Fruit fly (Drosophila melanogaster) whole organism, embryonic: ENCODE measurements around the gene CG5665.

ENCODE experiments used
- B-H2 ChIP-seq: fragments of 200-800 bp; sonication (Bioruptor generic); optimal IDR thresholded peaks from 2 replicates; lab custom pipeline; 2018; ENCODE audit warnings: missing biosample characterization, mild to moderate bottlenecking, missing genetic modification characterization
- BtbVII ChIP-seq: fragments of 200-800 bp; sonication (Bioruptor generic); optimal IDR thresholded peaks from 3 replicates; lab custom pipeline; 2017; ENCODE audit warnings: missing biosample characterization, mild to moderate bottlenecking, missing genetic modification characterization
- CG10321 ChIP-seq: fragments of 200-800 bp; sonication (Bioruptor generic); IDR thresholded peaks from 2 replicates; pipeline ENCODE4 v1.3.6; 2022; ENCODE audit warnings: missing biosample characterization, missing genetic modification characterization
- CG10431 ChIP-seq: fragments of 200-800 bp; sonication (Bioruptor generic); optimal IDR thresholded peaks from 3 replicates; lab custom pipeline; 2018; ENCODE audit warnings: missing biosample characterization, mild to moderate bottlenecking, missing genetic modification characterization
- CG12155 ChIP-seq: fragments of 200-800 bp; sonication (Bioruptor generic); optimal IDR thresholded peaks from 3 replicates; lab custom pipeline; 2016; ENCODE audit warnings: missing biosample characterization, missing genetic modification characterization
- CG12236 ChIP-seq: fragments of 200-800 bp; sonication (Bioruptor generic); optimal IDR thresholded peaks from 2 replicates; lab custom pipeline; 2016; ENCODE audit warnings: missing biosample characterization, missing genetic modification characterization
- CG17912 ChIP-seq: fragments of 200-800 bp; sonication (Bioruptor generic); optimal IDR thresholded peaks from 2 replicates; lab custom pipeline; 2018; ENCODE audit warnings: missing biosample characterization, mild to moderate bottlenecking, missing genetic modification characterization
- CG1792 ChIP-seq: fragments of 200-800 bp; sonication (Bioruptor generic); optimal IDR thresholded peaks from 2 replicates; lab custom pipeline; 2016; ENCODE audit warnings: missing biosample characterization, missing genetic modification characterization
- CG31441 ChIP-seq: fragments of 200-800 bp; sonication (Bioruptor generic); IDR thresholded peaks from 2 replicates; pipeline ENCODE4 v1.3.6; 2022; ENCODE audit warnings: missing biosample characterization, missing genetic modification characterization
- CG3407 ChIP-seq: fragments of 200-800 bp; sonication (Bioruptor generic); optimal IDR thresholded peaks from 2 replicates; lab custom pipeline; 2018; ENCODE audit warnings: missing biosample characterization, mild to moderate bottlenecking, missing genetic modification characterization
- CG34224 ChIP-seq: fragments of 200-800 bp; sonication (Bioruptor generic); IDR thresholded peaks from 3 replicates; pipeline ENCODE4 v1.3.6; 2022; ENCODE audit warnings: missing biosample characterization, missing genetic modification characterization; ENCODE audit not compliant: partially characterized antibody
- CG42726 ChIP-seq: fragments of 200-800 bp; sonication (Bioruptor generic); IDR thresholded peaks from 2 replicates; pipeline ENCODE4 v1.3.6; 2022; ENCODE audit warnings: missing biosample characterization, missing genetic modification characterization; ENCODE audit not compliant: partially characterized antibody
- CG6254 ChIP-seq: fragments of 200-800 bp; sonication (Bioruptor generic); optimal IDR thresholded peaks from 3 replicates; lab custom pipeline; 2017; ENCODE audit warnings: mild to moderate bottlenecking, missing biosample characterization, missing genetic modification reagents, missing genetic modification characterization
- CG7786 ChIP-seq: fragments of 200-800 bp; sonication (Bioruptor generic); optimal IDR thresholded peaks from 2 replicates; lab custom pipeline; 2016; ENCODE audit warnings: missing biosample characterization, missing genetic modification characterization
- CG7963 ChIP-seq: fragments of 200-800 bp; sonication (Bioruptor generic); IDR thresholded peaks from 3 replicates; pipeline ENCODE4 v1.3.6; 2022; ENCODE audit warnings: missing biosample characterization, missing genetic modification characterization; ENCODE audit not compliant: partially characterized antibody
- CG8281 ChIP-seq: fragments of 200-800 bp; sonication (Bioruptor generic); optimal IDR thresholded peaks from 2 replicates; lab custom pipeline; 2018; ENCODE audit warnings: missing biosample characterization, mild to moderate bottlenecking, missing genetic modification characterization, moderate library complexity
- CG9609 ChIP-seq: fragments of 200-800 bp; sonication (Bioruptor generic); optimal IDR thresholded peaks from 3 replicates; lab custom pipeline; 2016; ENCODE audit warnings: missing biosample characterization, missing genetic modification characterization
- CG9817 ChIP-seq: fragments of 200-800 bp; sonication (Bioruptor generic); optimal IDR thresholded peaks from 2 replicates; lab custom pipeline; 2018; ENCODE audit warnings: missing biosample characterization, mild to moderate bottlenecking, missing genetic modification characterization, moderate library complexity
- HLH3B ChIP-seq: fragments of 200-800 bp; sonication (Bioruptor generic); IDR thresholded peaks from 2 replicates; pipeline ENCODE4 v1.3.6; 2022; ENCODE audit warnings: missing biosample characterization, missing genetic modification characterization
- Hr51 ChIP-seq, 2 experiments: fragments of 200-800 bp; sonication (Bioruptor generic); optimal IDR thresholded peaks; 2 replicates in 1 of 2; 3 replicates in 1 of 2; lab custom pipeline; 2016 to 2018; ENCODE audit warnings: missing biosample characterization in 2 of 2, missing genetic modification characterization in 2 of 2, mild to moderate bottlenecking in 1 of 2, moderate library complexity in 1 of 2
- Lhr ChIP-seq: fragments of 200-800 bp; sonication (Bioruptor generic); optimal IDR thresholded peaks from 3 replicates; lab custom pipeline; 2017; ENCODE audit warnings: mild to moderate bottlenecking, missing biosample characterization, missing genetic modification reagents, missing genetic modification characterization
- Mad ChIP-seq: fragments of 200-800 bp; sonication (Bioruptor generic); optimal IDR thresholded peaks from 2 replicates; lab custom pipeline; 2016; ENCODE audit warnings: missing biosample characterization, missing genetic modification characterization
- Max ChIP-seq: fragments of 200-800 bp; sonication (Bioruptor generic); optimal IDR thresholded peaks from 2 replicates; lab custom pipeline; 2016; ENCODE audit warnings: missing biosample characterization, mild to moderate bottlenecking, missing genetic modification characterization
- Med ChIP-seq: fragments of 200-800 bp; sonication (Bioruptor generic); peaks from one replicate; lab custom pipeline; 2016; ENCODE audit warnings: missing biosample characterization, missing genetic modification characterization, mild to moderate bottlenecking, inconsistent platforms, moderate library complexity
- Meics ChIP-seq: fragments of 200-800 bp; sonication (Bioruptor generic); optimal IDR thresholded peaks from 2 replicates; lab custom pipeline; 2017; ENCODE audit warnings: missing biosample characterization, mild to moderate bottlenecking, missing genetic modification characterization
- NC2β ChIP-seq: fragments of 200-800 bp; sonication (Bioruptor generic); optimal IDR thresholded peaks from 2 replicates; lab custom pipeline; 2016; ENCODE audit warnings: missing biosample characterization, missing genetic modification characterization
- NfI ChIP-seq: fragments of 200-800 bp; sonication (Bioruptor generic); optimal IDR thresholded peaks from 3 replicates; lab custom pipeline; 2018; ENCODE audit warnings: missing biosample characterization, mild to moderate bottlenecking, missing genetic modification characterization, moderate library complexity
- Side ChIP-seq: fragments of 200-800 bp; sonication (Bioruptor generic); optimal IDR thresholded peaks from 2 replicates; lab custom pipeline; 2016; ENCODE audit warnings: missing biosample characterization, missing genetic modification characterization
- Sry-δ ChIP-seq: fragments of 200-800 bp; sonication (Bioruptor generic); optimal IDR thresholded peaks from 2 replicates; lab custom pipeline; 2016; ENCODE audit warnings: missing biosample characterization, missing genetic modification characterization
- TFAM ChIP-seq: fragments of 200-800 bp; sonication (Bioruptor generic); optimal IDR thresholded peaks from 2 replicates; lab custom pipeline; 2017; ENCODE audit warnings: missing biosample characterization, missing genetic modification characterization, inconsistent platforms
- YL-1 ChIP-seq: fragments of 200-800 bp; sonication (Bioruptor generic); optimal IDR thresholded peaks from 3 replicates; lab custom pipeline; 2017; ENCODE audit warnings: missing biosample characterization, mild to moderate bottlenecking, missing genetic modification characterization
- cad ChIP-seq: fragments of >200 bp; optimal IDR thresholded peaks from 2 replicates; lab custom pipeline; 2017; ENCODE audit warnings: missing biosample characterization, missing genetic modification characterization
- chif ChIP-seq, 2 experiments: fragments of 200-800 bp; sonication (Bioruptor generic); optimal IDR thresholded peaks; 3 replicates each; lab custom pipeline; 2016; ENCODE audit warnings: missing biosample characterization in 2 of 2, missing genetic modification characterization in 2 of 2
- chinmo ChIP-seq: fragments of 200-800 bp; sonication (Bioruptor generic); IDR thresholded peaks from 4 replicates; pipeline ENCODE4 v1.3.6; 2022; ENCODE audit warnings: missing biosample characterization, missing genetic modification characterization; ENCODE audit not compliant: partially characterized antibody
- crol ChIP-seq: fragments of 200-800 bp; sonication (Bioruptor generic); IDR thresholded peaks from 2 replicates; pipeline ENCODE4 v1.3.6; 2022; ENCODE audit warnings: missing biosample characterization, missing genetic modification characterization
- dati ChIP-seq: fragments of 200-800 bp; sonication (Bioruptor generic); IDR thresholded peaks from 2 replicates; pipeline ENCODE4 v1.3.6; 2022; ENCODE audit warnings: missing biosample characterization, missing genetic modification characterization
- en ChIP-seq: fragments of 200-800 bp; sonication (Bioruptor generic); optimal IDR thresholded peaks from 2 replicates; lab custom pipeline; 2016; ENCODE audit warnings: missing biosample characterization, missing genetic modification characterization
- gsb-n ChIP-seq: fragments of 200-800 bp; sonication (Bioruptor generic); optimal IDR thresholded peaks from 3 replicates; lab custom pipeline; 2018; ENCODE audit warnings: missing biosample characterization, mild to moderate bottlenecking, missing genetic modification characterization
- hb ChIP-seq: fragments of 200-800 bp; sonication (Bioruptor generic); IDR thresholded peaks from 3 replicates; pipeline ENCODE4 v1.3.6; 2022; ENCODE audit warnings: missing biosample characterization, missing genetic modification characterization; ENCODE audit not compliant: partially characterized antibody
- inv ChIP-seq: fragments of 200-800 bp; sonication (Bioruptor generic); IDR thresholded peaks from 2 replicates; pipeline ENCODE4 v1.3.6; 2022; ENCODE audit warnings: missing biosample characterization, missing genetic modification characterization; ENCODE audit not compliant: partially characterized antibody
- lov ChIP-seq, 2 experiments: fragments of 200-800 bp in 1 of 2; fragments of >200 bp in 1 of 2; sonication (Bioruptor generic) in 1 of 2; IDR thresholded peaks in 1 of 2; optimal IDR thresholded peaks in 1 of 2; 2 replicates in 1 of 2; 3 replicates in 1 of 2; pipeline versions ENCODE4 v1.3.6 to Lab custom; 2017 to 2022; ENCODE audit warnings: missing biosample characterization in 1 of 2, missing genetic modification characterization in 1 of 2
- nerfin-2 ChIP-seq: fragments of 200-800 bp; sonication (Bioruptor generic); IDR thresholded peaks from 2 replicates; pipeline ENCODE4 v1.3.6; 2022; ENCODE audit warnings: missing biosample characterization, missing genetic modification characterization; ENCODE audit not compliant: partially characterized antibody
- phol ChIP-seq: fragments of 200-800 bp; sonication (Bioruptor generic); optimal IDR thresholded peaks from 3 replicates; lab custom pipeline; 2018; ENCODE audit warnings: missing biosample characterization, mild to moderate bottlenecking, missing genetic modification characterization, moderate library complexity
- pum ChIP-seq: fragments of 200-800 bp; sonication (Bioruptor generic); optimal IDR thresholded peaks from 2 replicates; lab custom pipeline; 2016; ENCODE audit warnings: missing biosample characterization, missing genetic modification characterization
- ro ChIP-seq: fragments of 200-800 bp; sonication (Bioruptor generic); IDR thresholded peaks from 2 replicates; pipeline ENCODE4 v1.3.6; 2022; ENCODE audit warnings: missing biosample characterization, missing genetic modification characterization
- schlank ChIP-seq: fragments of 200-800 bp; sonication (Bioruptor generic); optimal IDR thresholded peaks from 2 replicates; lab custom pipeline; 2018; ENCODE audit warnings: missing biosample characterization, mild to moderate bottlenecking, missing genetic modification characterization
- tin ChIP-seq: fragments of 200-800 bp; sonication (Bioruptor generic); optimal IDR thresholded peaks from 3 replicates; lab custom pipeline; 2016; ENCODE audit warnings: missing biosample characterization, missing genetic modification characterization
- trh ChIP-seq: fragments of 200-800 bp; sonication (Bioruptor generic); optimal IDR thresholded peaks from 2 replicates; lab custom pipeline; 2016; ENCODE audit warnings: missing biosample characterization, missing genetic modification characterization

Gene CG5665

dm6 chr3L:20313469-20313868 is 44.8 kb upstream of the CG5665 start, which contains the start of gene alphaSnap (continued):
- TF ChIP-seq CG3407 (peak; percentile 38), CG12236 (GFP tag; lab: Kevin White, UChicago) (peak; percentile 9), chif (GFP tag; optimal IDR thresholded peaks at IDR 0.05; lab: Kevin White, UChicago) (peak in 1 of 2 experiments; percentile 20), cad (GFP tag; lab: Kevin White, UChicago) (no peak), phol (tag; lab: Kevin White, UChicago) (peak; percentile 61), CG10321 (no peak), inv (GFP tag; lab: Robert Waterston, UW) (no peak), HLH3B (GFP tag; lab: Robert Waterston, UW) (0 out of 2 replicates have a peak, but pooled peaks have one; percentile 21), Sry-δ (peak; percentile 41), BtbVII (GFP tag; lab: Kevin White, UChicago) (no peak), CG17912 (no peak)

- TF ChIP-seq CG6254 (GFP tag; lab: Kevin White, UChicago) (no peak), CG12155 (GFP tag; lab: Kevin White, UChicago) (no peak), Max (GFP tag; lab: Kevin White, UChicago) (no peak), Lhr (GFP tag; lab: Kevin White, UChicago) (no peak), pum (GFP tag; lab: Kevin White, UChicago) (no peak), schlank (tag; lab: Kevin White, UChicago) (no peak), Med (GFP tag; lab: Kevin White, UChicago) (peak; percentile 48), TFAM (GFP tag; lab: Kevin White, UChicago) (no peak), CG42726 (GFP tag; lab: Robert Waterston, UW) (no peak), NfI (GFP tag; lab: Kevin White, UChicago) (no peak), B-H2 (GFP tag; lab: Kevin White, UChicago) (no peak), ro (GFP tag; lab: Robert Waterston, UW) (no peak), Mad (no peak), nerfin-2 (GFP tag; lab: Robert Waterston, UW) (no peak), dati (GFP tag; lab: Robert Waterston, UW) (no peak), CG8281 (peak; percentile 42), NC2β (GFP tag; lab: Kevin White, UChicago) (no peak), CG7786 (GFP tag; lab: Kevin White, UChicago) (no peak), Side (GFP tag; lab: Kevin White, UChicago) (no peak), trh (GFP tag; lab: Kevin White, UChicago) (no peak), CG9817 (tag; lab: Kevin White, UChicago) (no peak), chinmo (GFP tag; lab: Robert Waterston, UW) (0 out of 4 replicates have a peak, but pooled peaks have one; percentile 50), Hr51 (GFP tag; optimal IDR thresholded peaks at IDR 0.05; lab: Kevin White, UChicago) (no peak), YL-1 (GFP tag; lab: Kevin White, UChicago) (no peak), hb (GFP tag; lab: Robert Waterston, UW) (no peak), gsb-n (tag; lab: Kevin White, UChicago) (no peak), tin (GFP tag; lab: Kevin White, UChicago) (no peak), CG9609 (GFP tag; lab: Kevin White, UChicago) (no peak), CG7963 (no peak), en (GFP tag; lab: Kevin White, UChicago) (no peak), CG31441 (GFP tag; lab: Robert Waterston, UW) (no peak), Meics (no peak), lov (optimal IDR thresholded peaks at IDR 0.05; lab: Kevin White, UChicago) (no peak), lov (GFP tag; IDR thresholded peaks at IDR 0.05; lab: Robert Waterston, UW) (no peak), CG1792 (GFP tag; lab: Kevin White, UChicago) (no peak), CG10431 (no peak), crol (GFP tag; lab: Robert Waterston, UW) (peak; percentile 65), CG34224 (GFP tag; lab: Robert Waterston, UW) (no peak; the same call in 2 of the 3 replicates)
Measured at dm6 chr3L:20316956-20317589, 41.2 kb upstream of the CG5665 start, which contains the start of gene Spn77Ba. Gene Spn77Ba (plus strand): TSS chr3L:20317190.
